Worm (Caenorhabditis elegans) whole organism, young adult: ENCODE results near the gene sgcb-1.

Experiments used
- B0336.3 ChIP-seq: fragments of 200-800 bp; sonication (Bioruptor generic); IDR thresholded peaks from 2 replicates; pipeline ENCODE4 v1.3.6; 2022; ENCODE audit warnings: missing genetic modification characterization, missing compliant biosample characterization
- C06A6.2 ChIP-seq: fragments of 200-800 bp; sonication (Bioruptor generic); conservative IDR thresholded peaks from 2 replicates; pipeline ENCODE4 v1.3.6; 2022; ENCODE audit warnings: missing genetic modification characterization, missing compliant biosample characterization
- F10E7.11 ChIP-seq: sonication (generic microtip); optimal IDR thresholded peaks from 2 replicates; lab custom pipeline; 2017; ENCODE audit warnings: mild to moderate bottlenecking, missing genetic modification characterization, moderate library complexity, missing compliant biosample characterization
- F22D6.2 ChIP-seq: sonication (generic microtip); optimal IDR thresholded peaks from 2 replicates; lab custom pipeline; 2016; ENCODE audit warnings: mild to moderate bottlenecking, missing genetic modification characterization, missing compliant biosample characterization
- F23B12.7 ChIP-seq: sonication (generic microtip); optimal IDR thresholded peaks from 2 replicates; lab custom pipeline; 2017; ENCODE audit warnings: missing genetic modification characterization, mild to moderate bottlenecking, missing compliant biosample characterization, antibody characterized with exemption, moderate library complexity; ENCODE audit not compliant: insufficient read depth
- F39B2.1 ChIP-seq: fragments of 200-800 bp; sonication (Bioruptor generic); IDR thresholded peaks from 2 replicates; pipeline ENCODE4 v1.3.6; 2022; ENCODE audit warnings: missing genetic modification reagents, missing genetic modification characterization, missing compliant biosample characterization
- F57A8.1 ChIP-seq: fragments of 200-800 bp; sonication (Bioruptor generic); optimal IDR thresholded peaks from 2 replicates; lab custom pipeline; 2018; ENCODE audit warnings: mild to moderate bottlenecking, missing genetic modification characterization, moderate library complexity, missing compliant biosample characterization
- K11D2.4 ChIP-seq: fragments of 200-800 bp; sonication (Bioruptor generic); IDR thresholded peaks from 2 replicates; pipeline ENCODE4 v1.3.6; 2022; ENCODE audit warnings: missing genetic modification reagents, missing genetic modification characterization, missing compliant biosample characterization
- K12H6.12 ChIP-seq: fragments of 200-800 bp; sonication (Bioruptor generic); optimal IDR thresholded peaks from 2 replicates; lab custom pipeline; 2018; ENCODE audit warnings: mild to moderate bottlenecking, missing genetic modification characterization, missing compliant biosample characterization
- Y53F4B.3 ChIP-seq: fragments of 200-800 bp; sonication (Bioruptor generic); IDR thresholded peaks from 2 replicates; pipeline ENCODE4 v1.3.6; 2022; ENCODE audit warnings: missing genetic modification reagents, missing genetic modification characterization, missing compliant biosample characterization
- aptf-2 ChIP-seq: fragments of 200-800 bp; sonication (Bioruptor generic); conservative IDR thresholded peaks from 2 replicates; pipeline ENCODE4 v1.3.6; 2022; ENCODE audit warnings: missing genetic modification reagents, missing genetic modification characterization, missing compliant biosample characterization
- athp-1 ChIP-seq: sonication (generic microtip); optimal IDR thresholded peaks from 2 replicates; lab custom pipeline; 2017; ENCODE audit warnings: mild to moderate bottlenecking, missing genetic modification characterization, missing compliant biosample characterization
- attf-5 ChIP-seq: fragments of 200-800 bp; sonication (Bioruptor generic); optimal IDR thresholded peaks from 2 replicates; lab custom pipeline; 2018; ENCODE audit warnings: mild to moderate bottlenecking, missing genetic modification characterization, missing compliant biosample characterization
- cebp-2 ChIP-seq: fragments of 200-800 bp; sonication (Bioruptor generic); IDR thresholded peaks from 2 replicates; pipeline ENCODE4 v1.3.6; 2022; ENCODE audit warnings: missing genetic modification characterization, missing compliant biosample characterization
- ceh-27 ChIP-seq: fragments of 200-800 bp; sonication (Bioruptor generic); optimal IDR thresholded peaks from 2 replicates; lab custom pipeline; 2018; ENCODE audit warnings: mild to moderate bottlenecking, missing genetic modification characterization, moderate library complexity, missing compliant biosample characterization
- dpl-1 ChIP-seq: fragments of 150-350 bp; optimal IDR thresholded peaks from 2 replicates; lab custom pipeline; 2014; ENCODE audit warnings: missing biosample characterization, missing genetic modification reagents, missing genetic modification characterization
- efl-1 ChIP-seq: fragments of 150-350 bp; optimal IDR thresholded peaks from 2 replicates; lab custom pipeline; 2014; ENCODE audit warnings: missing biosample characterization, missing genetic modification reagents, missing genetic modification characterization
- egl-18 ChIP-seq: fragments of 200-800 bp; sonication (Bioruptor generic); IDR thresholded peaks from 2 replicates; pipeline ENCODE4 v1.3.6; 2022; ENCODE audit warnings: missing genetic modification reagents, missing genetic modification characterization, missing compliant biosample characterization
- egl-44 ChIP-seq: fragments of 200-800 bp; sonication (Bioruptor generic); IDR thresholded peaks from 2 replicates; pipeline ENCODE4 v1.3.6; 2022; ENCODE audit warnings: missing genetic modification reagents, missing genetic modification characterization, missing compliant biosample characterization
- hmg-1.2 ChIP-seq: fragments of 200-800 bp; sonication (Bioruptor generic); IDR thresholded peaks from 2 replicates; pipeline ENCODE4 v1.3.6; 2022; ENCODE audit warnings: missing genetic modification reagents, missing genetic modification characterization, missing compliant biosample characterization
- hrde-1 ChIP-seq: sonication (generic microtip); optimal IDR thresholded peaks from 2 replicates; lab custom pipeline; 2016; ENCODE audit warnings: missing genetic modification characterization, mild to moderate bottlenecking, missing compliant biosample characterization, moderate library complexity, missing genotype, missing genetic modification reagents, borderline replicate concordance
- lag-1 ChIP-seq: fragments of 200-800 bp; sonication (Bioruptor generic); IDR thresholded peaks from 2 replicates; pipeline ENCODE4 v1.3.6; 2022; ENCODE audit warnings: missing genetic modification reagents, missing genetic modification characterization, missing compliant biosample characterization
- lin-35 ChIP-seq, 3 experiments: fragments of 150-350 bp in 2 of 3; sonication (generic microtip) in 1 of 3; optimal IDR thresholded peaks; 2 replicates each; lab custom pipeline; 2014 to 2018; ENCODE audit warnings: missing biosample characterization in 3 of 3, missing genetic modification characterization in 3 of 3, missing genetic modification reagents in 3 of 3
- mel-28 ChIP-seq: sonication (generic microtip); optimal IDR thresholded peaks from 2 replicates; lab custom pipeline; 2016; ENCODE audit warnings: borderline replicate concordance, mild to moderate bottlenecking, missing genetic modification characterization, missing compliant biosample characterization
- mxl-1 ChIP-seq: sonication (generic microtip); optimal IDR thresholded peaks from 2 replicates; lab custom pipeline; 2016; ENCODE audit warnings: missing genetic modification characterization, missing compliant biosample characterization
- nfyb-1 ChIP-seq: fragments of 200-800 bp; sonication (Bioruptor generic); IDR thresholded peaks from 2 replicates; pipeline ENCODE4 v1.3.6; 2022; ENCODE audit warnings: missing genetic modification reagents, missing genetic modification characterization, missing compliant biosample characterization
- nhr-27 ChIP-seq: fragments of 200-800 bp; sonication (Bioruptor generic); optimal IDR thresholded peaks from 2 replicates; lab custom pipeline; 2018; ENCODE audit warnings: mild to moderate bottlenecking, missing genetic modification characterization, moderate library complexity, missing compliant biosample characterization
- pbrm-1 ChIP-seq: fragments of 200-800 bp; sonication (Bioruptor generic); IDR thresholded peaks from 2 replicates; pipeline ENCODE4 v1.3.6; 2022; ENCODE audit warnings: missing genetic modification reagents, missing genetic modification characterization, missing compliant biosample characterization
- sdz-38 ChIP-seq: sonication (generic microtip); optimal IDR thresholded peaks from 2 replicates; lab custom pipeline; 2016; ENCODE audit warnings: missing genotype, missing genetic modification characterization, missing compliant biosample characterization
- sea-2 ChIP-seq: fragments of 200-800 bp; sonication (Bioruptor generic); IDR thresholded peaks from 2 replicates; pipeline ENCODE4 v1.3.6; 2022; ENCODE audit warnings: missing genetic modification characterization, missing compliant biosample characterization
- snpc-1.3 ChIP-seq: sonication (generic microtip); optimal IDR thresholded peaks from 2 replicates; lab custom pipeline; 2017; ENCODE audit warnings: missing genetic modification characterization, mild to moderate bottlenecking, missing compliant biosample characterization, antibody characterized with exemption, moderate library complexity, missing genotype, missing genetic modification reagents; ENCODE audit not compliant: insufficient read depth
- unc-62 ChIP-seq: fragments of 150-350 bp; optimal IDR thresholded peaks from 2 replicates; lab custom pipeline; 2014; ENCODE audit warnings: missing biosample characterization, missing genetic modification reagents, missing genetic modification characterization
- xnd-1 ChIP-seq: sonication (generic microtip); optimal IDR thresholded peaks from 2 replicates; lab custom pipeline; 2016; ENCODE audit warnings: missing genotype, missing genetic modification reagents, missing genetic modification characterization, missing compliant biosample characterization
- zfh-2 ChIP-seq: fragments of 200-800 bp; sonication (Bioruptor generic); conservative IDR thresholded peaks from 2 replicates; pipeline ENCODE4 v1.3.6; 2022; ENCODE audit warnings: missing genetic modification reagents, missing genetic modification characterization, missing compliant biosample characterization
- zim-3 ChIP-seq: sonication (generic microtip); optimal IDR thresholded peaks from 2 replicates; lab custom pipeline; 2017; ENCODE audit warnings: mild to moderate bottlenecking, missing genetic modification characterization, moderate library complexity, missing compliant biosample characterization
- ztf-28 ChIP-seq: fragments of 200-800 bp; sonication (Bioruptor generic); IDR thresholded peaks from 2 replicates; pipeline ENCODE4 v1.3.6; 2022; ENCODE audit warnings: missing genetic modification reagents, missing genetic modification characterization, missing compliant biosample characterization
- ztf-6 ChIP-seq: fragments of 200-800 bp; sonication (Bioruptor generic); IDR thresholded peaks from 2 replicates; pipeline ENCODE4 v1.3.6; 2022; ENCODE audit warnings: missing genetic modification reagents, missing genetic modification characterization, missing compliant biosample characterization

sgcb-1 gene

DNA sequence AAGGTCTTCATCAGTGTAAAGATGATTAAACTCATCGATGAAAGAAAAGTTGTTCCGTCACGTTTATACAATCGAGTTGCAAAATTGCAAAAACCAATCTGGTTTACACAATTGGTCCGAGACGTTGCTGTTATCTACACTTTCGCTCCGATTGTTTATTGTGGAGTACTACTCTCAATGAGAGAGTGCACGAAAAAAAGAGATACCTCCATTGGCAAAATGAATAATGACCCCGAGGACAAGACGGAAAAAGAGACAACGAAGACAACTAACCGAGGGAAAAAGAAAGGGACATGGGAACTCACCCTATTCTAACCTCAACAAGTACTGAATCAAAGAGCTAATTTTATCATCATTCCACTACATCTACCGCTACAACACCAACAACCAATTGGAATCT, 12.6 kb upstream of the sgcb-1 start:
- TF ChIP-seq nfyb-1 (GFP tag; lab: Robert Waterston, UW): no peak
- TF ChIP-seq K11D2.4: no peak
- no peak for TF ChIP-seq Y53F4B.3
- no peak for TF ChIP-seq lag-1 (GFP tag; lab: Robert Waterston, UW)
- TF ChIP-seq snpc-1.3: no peak
- TF ChIP-seq ztf-6 (GFP tag; lab: Robert Waterston, UW): no peak
- no peak for TF ChIP-seq egl-18
- no peak for TF ChIP-seq F39B2.1 (GFP tag; lab: Robert Waterston, UW)
- TF ChIP-seq aptf-2 (GFP tag; lab: Robert Waterston, UW): no peak
- TF ChIP-seq, all 124 proteins: peak for 0

DNA sequence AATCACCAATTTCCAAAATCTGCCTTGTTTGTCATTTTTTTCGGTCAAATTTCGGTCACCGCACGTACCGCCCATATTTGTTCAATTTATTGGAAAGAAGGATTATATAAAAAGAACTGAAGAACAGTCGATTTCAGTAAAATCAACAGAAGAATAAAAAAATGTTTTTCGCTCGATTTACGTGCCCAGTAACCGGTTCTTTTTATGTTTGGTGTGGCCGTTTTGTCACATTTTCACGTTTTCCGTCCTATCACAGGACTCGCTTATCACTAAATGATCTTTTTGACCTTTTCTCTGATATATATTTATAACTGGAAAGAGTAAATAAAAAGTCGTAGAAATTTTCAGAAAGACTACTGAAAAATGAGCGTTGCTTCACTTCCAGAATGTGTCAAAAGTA, 6.6 kb upstream of the sgcb-1 start, which contains the start of gene far-7:
Gene far-7, plus strand, starts transcription at position 331 of the 400 bp plus-strand sequence.
- TF ChIP-seq K11D2.4 (no peak), athp-1 (no peak), F10E7.11 (no peak), ztf-28 (no peak), nhr-27 (tag; lab: Kevin White, UChicago) (no peak), dpl-1 (GFP tag; lab: Kevin White, UChicago) (no peak), F23B12.7 (no peak), sea-2 (GFP tag; lab: Robert Waterston, UW) (no peak)

ce11 chrII:320783-321182, 5.3 kb upstream of the sgcb-1 start:
- TF ChIP-seq cebp-2 (GFP tag; lab: Robert Waterston, UW) (no peak), hmg-1.2 (GFP tag; lab: Robert Waterston, UW) (0 out of 2 replicates have a peak, but pooled peaks have one; percentile 19), F22D6.2 (tag; lab: Kevin White, UChicago) (no peak)

DNA sequence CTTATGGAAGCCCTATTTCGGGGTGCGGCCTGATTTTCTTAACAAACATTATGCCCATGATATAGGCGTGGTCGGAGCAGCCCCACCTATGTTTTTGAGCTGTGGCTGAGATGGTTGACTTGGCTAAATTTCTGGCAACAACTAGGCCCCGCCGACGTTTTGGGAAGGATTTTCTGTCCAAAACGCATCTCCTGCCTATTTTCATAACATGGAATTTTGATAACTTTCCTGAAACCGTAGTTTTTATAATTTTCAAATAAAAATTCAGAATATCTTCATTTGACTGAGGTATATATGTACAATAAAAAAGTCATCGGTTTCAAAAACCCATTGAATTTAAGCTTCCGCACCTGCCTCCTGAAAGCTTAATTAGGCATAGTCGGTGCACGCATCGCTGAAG, 4.9 kb upstream of the sgcb-1 start:
- TF ChIP-seq hmg-1.2 (GFP tag; lab: Robert Waterston, UW) (0 out of 2 replicates have a peak, but pooled peaks have one; percentile 2), xnd-1 (no peak), B0336.3 (GFP tag; lab: Robert Waterston, UW) (0 out of 2 replicates have a peak, but pooled peaks have one; percentile 13)
- TF ChIP-seq, all 124 proteins: peak for 2

ce11 chrII:323048-323776, 2.9 kb upstream of the sgcb-1 start, which contains the start of gene K01A2.10:
K01A2.10 (minus strand) TSS chrII:323098.
- no peak for TF ChIP-seq aptf-2 (GFP tag; lab: Robert Waterston, UW)
- TF ChIP-seq ceh-27 (GFP tag; lab: Kevin White, UChicago): peak; percentile 31
- peak; percentile 37 for TF ChIP-seq K12H6.12
- TF ChIP-seq lin-35 (GFP tag; optimal IDR thresholded peaks at IDR 0.05; lab: Kevin White, UChicago): peak in 1 of 3 experiments; percentile 30
- TF ChIP-seq attf-5: peak; percentile 3
- peak; percentile 16; the same call in 1 of the 2 replicates for TF ChIP-seq hmg-1.2 (GFP tag; lab: Robert Waterston, UW)

DNA sequence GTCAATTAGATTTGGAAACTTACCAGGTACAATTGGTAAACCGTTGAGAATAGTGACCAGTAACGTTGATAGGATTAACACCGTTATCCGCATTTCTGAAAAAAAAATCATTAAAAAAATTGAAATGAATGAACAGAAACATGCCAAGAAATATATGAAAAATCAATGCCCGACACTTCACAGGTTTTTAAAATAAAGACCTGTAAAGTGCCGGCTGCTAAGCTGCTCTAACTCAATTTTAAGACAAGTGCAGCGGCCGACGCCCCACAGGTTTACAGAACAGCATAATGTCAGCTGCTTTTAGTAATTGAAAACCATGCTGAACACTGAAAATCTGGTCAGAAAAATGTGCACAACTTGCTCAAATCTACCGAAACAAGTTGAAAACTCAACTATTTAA, 6.3 kb downstream of the sgcb-1 start, which contains the start of gene cbn-1:
Gene cbn-1, minus strand, starts transcription at position 101 of the 400 bp plus-strand sequence.
- TF ChIP-seq sea-2 (GFP tag; lab: Robert Waterston, UW) (no peak), unc-62 (GFP tag; lab: Kevin White, UChicago) (no peak), efl-1 (no peak), F57A8.1 (no peak), zfh-2 (no peak), mel-28 (tag; lab: Kevin White, UChicago) (no peak), C06A6.2 (no peak), pbrm-1 (GFP tag; lab: Robert Waterston, UW) (no peak), hrde-1 (tag; lab: Kevin White, UChicago) (no peak), sdz-38 (no peak), mxl-1 (no peak), egl-44 (GFP tag; lab: Robert Waterston, UW) (no peak), zim-3 (tag; lab: Kevin White, UChicago) (no peak)
